Fruit fly (Drosophila melanogaster): ENCODE measurements around the gene Ktl.

Gene Ktl

DNA sequence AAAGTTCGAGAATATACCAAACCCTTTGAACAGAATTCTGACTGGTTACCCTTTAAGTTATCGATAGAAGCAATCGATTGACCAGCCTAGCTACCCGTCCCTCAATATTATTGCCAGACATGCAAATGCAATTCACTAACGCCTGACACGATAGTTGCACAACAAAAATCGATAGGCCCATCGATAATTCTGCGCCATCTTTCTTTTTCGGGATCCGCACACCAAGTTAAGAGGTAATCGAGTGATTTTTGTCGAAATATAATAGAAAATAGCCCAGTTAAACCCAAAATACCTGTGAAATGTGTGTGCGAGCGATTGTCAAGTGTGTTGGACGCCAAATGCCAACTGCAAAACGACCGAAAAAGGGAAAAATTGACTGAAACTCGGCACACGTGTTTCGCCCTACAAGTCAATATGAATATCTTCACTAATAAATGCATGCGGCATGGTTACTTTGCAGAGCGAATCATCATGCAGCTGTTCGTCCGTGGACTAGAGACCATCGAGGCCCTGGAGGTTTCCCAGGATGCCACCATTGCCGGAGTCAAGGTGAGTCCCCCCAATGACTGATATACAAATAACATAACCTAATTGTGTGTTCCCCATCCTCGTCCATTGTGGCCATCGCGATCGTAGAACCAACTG, 46.6 kb downstream of the Ktl start, which contains the start of gene RpS30 (continued):
- TF ChIP-seq dimm (GFP tag; IDR thresholded peaks at IDR 0.05) = no peak
- no peak for TF ChIP-seq MTF-1 (GFP tag; optimal IDR thresholded peaks at IDR 0.05; ENCODE audit: borderline replicate concordance)
- TF ChIP-seq CG4328 (GFP tag; optimal IDR thresholded peaks at IDR 0.05) = no peak
- TF ChIP-seq CG6683 (GFP tag; optimal IDR thresholded peaks at IDR 0.05) = no peak

DNA sequence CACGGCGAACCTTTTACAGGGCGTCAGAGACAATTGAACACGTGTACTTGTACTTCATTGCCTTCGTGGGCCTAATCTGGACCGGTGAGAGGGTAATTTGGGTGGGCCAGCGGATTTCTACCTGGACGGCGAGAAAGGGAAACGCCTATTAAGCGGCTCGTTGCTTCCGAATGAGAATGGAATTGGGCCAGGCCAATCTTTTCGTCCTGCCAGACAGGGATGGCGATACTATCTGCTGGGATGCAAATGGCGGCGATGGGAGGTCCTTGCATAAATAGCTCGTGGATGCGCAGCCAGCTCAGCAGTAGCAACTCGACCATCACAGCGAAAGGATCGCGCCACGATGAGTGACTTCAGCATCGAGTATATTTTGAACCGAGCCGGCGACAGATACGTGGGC, 50.4 kb downstream of the Ktl start, which contains the start of gene CG15696:
CG15696 (plus strand) TSS at position 301 of the 400 bp plus-strand sequence.
- TF ChIP-seq Bgb (GFP tag; IDR thresholded peaks at IDR 0.05; ENCODE audit: partially characterized antibody) = no peak
- TF ChIP-seq CG15514 (GFP tag; optimal IDR thresholded peaks at IDR 0.05) = no peak
- TF ChIP-seq dm (GFP tag; optimal IDR thresholded peaks at IDR 0.05) = no peak
- no peak for TF ChIP-seq row (GFP tag; IDR thresholded peaks at IDR 0.05)
- no peak for TF ChIP-seq CG11093 (GFP tag; IDR thresholded peaks at IDR 0.05)
- no peak for TF ChIP-seq CG10431 (GFP tag; optimal IDR thresholded peaks at IDR 0.05)
- TF ChIP-seq Mad (GFP tag; optimal IDR thresholded peaks at IDR 0.05) = no peak
- peak; percentile 40 for TF ChIP-seq Nf-YC (tag; optimal IDR thresholded peaks at IDR 0.05)
- no peak for TF ChIP-seq trem (tag; optimal IDR thresholded peaks at IDR 0.05)
- TF ChIP-seq YL-1 (GFP tag; optimal IDR thresholded peaks at IDR 0.05) = no peak
- TF ChIP-seq CG10321 (GFP tag; IDR thresholded peaks at IDR 0.05) = peak; percentile 50
- TF ChIP-seq hb (GFP tag; IDR thresholded peaks at IDR 0.05; ENCODE audit: partially characterized antibody) = no peak
- TF ChIP-seq Gug (GFP tag; IDR thresholded peaks at IDR 0.05) = no peak
- no peak for TF ChIP-seq CG10979 (tag; optimal IDR thresholded peaks at IDR 0.05)
- TF ChIP-seq pan (optimal IDR thresholded peaks at IDR 0.05) = no peak
- no peak for TF ChIP-seq pan (GFP tag; optimal IDR thresholded peaks at IDR 0.05 in 1 of 2, IDR thresholded peaks at IDR 0.05 in 1 of 2)
- no peak for TF ChIP-seq CG1603 (tag; optimal IDR thresholded peaks at IDR 0.05)
- peak; percentile 3 for TF ChIP-seq zen (tag; optimal IDR thresholded peaks at IDR 0.05)
- TF ChIP-seq Poxn (GFP tag; IDR thresholded peaks at IDR 0.05) = no peak
- TF ChIP-seq CG10209 (GFP tag; optimal IDR thresholded peaks at IDR 0.05) = no peak
- peak; percentile 70 for TF ChIP-seq Nf-YB (GFP tag; optimal IDR thresholded peaks at IDR 0.05)
- TF ChIP-seq pnt (GFP tag; optimal IDR thresholded peaks at IDR 0.05) = no peak
- no peak for TF ChIP-seq CG13296 (GFP tag; optimal IDR thresholded peaks at IDR 0.05)
- TF ChIP-seq CG43689 (GFP tag; IDR thresholded peaks at IDR 0.05) = no peak
- no peak for TF ChIP-seq CG11085 (GFP tag; IDR thresholded peaks at IDR 0.05)
- TF ChIP-seq ewg (GFP tag; optimal IDR thresholded peaks at IDR 0.05) = no peak
- no peak for TF ChIP-seq CG8478 (optimal IDR thresholded peaks at IDR 0.05)
- TF ChIP-seq CG1529 (GFP tag; optimal IDR thresholded peaks at IDR 0.05) = no peak
- TF ChIP-seq CG14965 (GFP tag; optimal IDR thresholded peaks at IDR 0.05; ENCODE audit: borderline replicate concordance) = no peak
- TF ChIP-seq CG7987 (GFP tag; optimal IDR thresholded peaks at IDR 0.05) = no peak
- TF ChIP-seq NFAT (GFP tag; IDR thresholded peaks at IDR 0.05) = no peak
- TF ChIP-seq CG1832 (GFP tag; optimal IDR thresholded peaks at IDR 0.05) = peak; percentile 12
- no peak for TF ChIP-seq luna (GFP tag; optimal IDR thresholded peaks at IDR 0.05)
- no peak for TF ChIP-seq usp (GFP tag; optimal IDR thresholded peaks at IDR 0.05)
- TF ChIP-seq HLHmδ (GFP tag; optimal IDR thresholded peaks at IDR 0.05) = no peak
- TF ChIP-seq NC2α (GFP tag; optimal IDR thresholded peaks at IDR 0.05) = no peak
- TF ChIP-seq Spps (tag; optimal IDR thresholded peaks at IDR 0.05) = no peak
- no peak for TF ChIP-seq sna (GFP tag; IDR thresholded peaks at IDR 0.05; ENCODE audit: partially characterized antibody)
- TF ChIP-seq CG10462 (GFP tag; optimal IDR thresholded peaks at IDR 0.05) = no peak
- TF ChIP-seq ranshi (GFP tag; IDR thresholded peaks at IDR 0.05) = no peak
- no peak for TF ChIP-seq chn (GFP tag; optimal IDR thresholded peaks at IDR 0.05)
